Worm (Caenorhabditis elegans) whole organism, early embryonic: ENCODE measurements around the gene rpt-4.

ENCODE experiments used
- B0310.2 ChIP-seq: sonication (generic microtip); optimal IDR thresholded peaks from 2 replicates; lab custom pipeline; 2016; ENCODE audit warnings: mild to moderate bottlenecking, missing genetic modification characterization, missing compliant biosample characterization
- F13C5.2 ChIP-seq: sonication (generic microtip); optimal IDR thresholded peaks from 2 replicates; lab custom pipeline; 2017; ENCODE audit warnings: mild to moderate bottlenecking, missing genetic modification characterization, inconsistent platforms, missing compliant biosample characterization
- aly-1 ChIP-seq: sonication (generic microtip); optimal IDR thresholded peaks from 2 replicates; lab custom pipeline; 2016; ENCODE audit warnings: missing genetic modification characterization, missing compliant biosample characterization
- ama-1 ChIP-seq: fragments of 150-350 bp; optimal IDR thresholded peaks from 2 replicates; lab custom pipeline; 2014
- ceh-13 ChIP-seq: fragments of 200-800 bp; sonication (Bioruptor generic); optimal IDR thresholded peaks from 2 replicates; lab custom pipeline; 2018; ENCODE audit warnings: mild to moderate bottlenecking, missing genetic modification characterization, missing compliant biosample characterization
- ceh-36 ChIP-seq: sonication (generic microtip); optimal IDR thresholded peaks from 2 replicates; lab custom pipeline; 2016; ENCODE audit warnings: missing genetic modification characterization, inconsistent platforms, missing compliant biosample characterization
- ets-7 ChIP-seq: sonication (generic microtip); optimal IDR thresholded peaks from 2 replicates; lab custom pipeline; 2016; ENCODE audit warnings: missing genotype, missing genetic modification characterization, missing compliant biosample characterization
- flt-1 ChIP-seq: fragments of 200-800 bp; sonication (Bioruptor generic); IDR thresholded peaks from 2 replicates; pipeline ENCODE4 v1.3.6; 2022; ENCODE audit warnings: missing genetic modification characterization, missing compliant biosample characterization
- hmbx-1 ChIP-seq: sonication (generic microtip); optimal IDR thresholded peaks from 2 replicates; lab custom pipeline; 2016; ENCODE audit warnings: mild to moderate bottlenecking, missing genetic modification characterization, missing compliant biosample characterization
- hmg-4 ChIP-seq: fragments of 200-800 bp; sonication (Bioruptor generic); optimal IDR thresholded peaks from 2 replicates; lab custom pipeline; 2018; ENCODE audit warnings: mild to moderate bottlenecking, missing genetic modification characterization, missing compliant biosample characterization
- hnd-1 ChIP-seq: sonication (generic microtip); optimal IDR thresholded peaks from 2 replicates; lab custom pipeline; 2016; ENCODE audit warnings: missing genetic modification characterization, missing compliant biosample characterization
- pes-1 ChIP-seq: fragments of 200-800 bp; sonication (Bioruptor generic); IDR thresholded peaks from 2 replicates; pipeline ENCODE4 v1.3.6; 2022; ENCODE audit warnings: missing genetic modification reagents, missing genetic modification characterization, missing compliant biosample characterization
- scrt-1 ChIP-seq: fragments of 200-800 bp; sonication (Bioruptor generic); IDR thresholded peaks from 2 replicates; pipeline ENCODE4 v1.3.6; 2022; ENCODE audit warnings: missing genetic modification characterization, missing compliant biosample characterization
- sea-1 ChIP-seq: fragments of 200-800 bp; sonication (Bioruptor generic); conservative IDR thresholded peaks from 2 replicates; pipeline ENCODE4 v1.3.6; 2022; ENCODE audit warnings: missing genetic modification characterization, missing compliant biosample characterization
- tbx-11 ChIP-seq: fragments of 200-800 bp; sonication (Bioruptor generic); IDR thresholded peaks from 2 replicates; pipeline ENCODE4 v1.3.6; 2022; ENCODE audit warnings: missing genetic modification characterization, missing compliant biosample characterization
- tbx-37 ChIP-seq: fragments of 200-800 bp; sonication (Bioruptor generic); conservative IDR thresholded peaks from 2 replicates; pipeline ENCODE4 v1.3.6; 2022; ENCODE audit warnings: missing genetic modification reagents, missing genetic modification characterization, missing compliant biosample characterization
- tra-4 ChIP-seq: sonication (generic microtip); optimal IDR thresholded peaks from 2 replicates; lab custom pipeline; 2017; ENCODE audit warnings: missing genetic modification characterization, missing compliant biosample characterization

The rpt-4 gene

ce11 chrII:44740-45139, 1.3 kb downstream of the rpt-4 start, which contains the start of gene rpoa-49:
Gene rpoa-49 (plus strand): TSS chrII:45040.
- no peak for TF ChIP-seq hnd-1
- TF ChIP-seq scrt-1: no peak
- TF ChIP-seq hmbx-1 (tag; lab: Kevin White, UChicago): no peak
- TF ChIP-seq pes-1 (GFP tag; lab: Robert Waterston, UW): no peak
- no peak for TF ChIP-seq tbx-37 (GFP tag; lab: Robert Waterston, UW)
- TF ChIP-seq ceh-36: no peak
- no peak for TF ChIP-seq tbx-11 (GFP tag; lab: Robert Waterston, UW)
- no peak for TF ChIP-seq ets-7 (tag; lab: Kevin White, UChicago)

DNA sequence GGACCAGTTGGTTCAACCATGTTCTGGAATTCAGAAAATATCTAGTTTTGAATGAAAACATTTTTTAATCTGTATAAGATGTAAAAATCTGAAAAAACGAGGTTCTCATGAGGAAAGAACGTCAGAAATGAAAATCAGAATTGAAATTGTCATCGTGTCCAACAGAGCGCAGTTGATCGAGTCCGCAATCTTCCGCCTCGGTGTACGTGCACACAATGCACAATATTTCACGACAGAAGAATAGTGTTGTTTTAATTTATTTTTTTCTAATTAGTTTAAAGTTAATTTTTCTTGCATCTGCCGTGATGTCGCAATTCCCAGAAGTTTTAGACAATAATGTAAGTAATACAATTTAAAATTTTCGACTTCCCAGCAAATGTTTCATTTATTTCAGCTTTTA, 2.4 kb downstream of the rpt-4 start, which contains the start of gene nfyc-1:
Gene nfyc-1 (plus strand): TSS at position 268 of the 400 bp plus-strand sequence.
- peak; percentile 54 for TF ChIP-seq F13C5.2 (tag; lab: Kevin White, UChicago)
- no peak for TF ChIP-seq sea-1

DNA sequence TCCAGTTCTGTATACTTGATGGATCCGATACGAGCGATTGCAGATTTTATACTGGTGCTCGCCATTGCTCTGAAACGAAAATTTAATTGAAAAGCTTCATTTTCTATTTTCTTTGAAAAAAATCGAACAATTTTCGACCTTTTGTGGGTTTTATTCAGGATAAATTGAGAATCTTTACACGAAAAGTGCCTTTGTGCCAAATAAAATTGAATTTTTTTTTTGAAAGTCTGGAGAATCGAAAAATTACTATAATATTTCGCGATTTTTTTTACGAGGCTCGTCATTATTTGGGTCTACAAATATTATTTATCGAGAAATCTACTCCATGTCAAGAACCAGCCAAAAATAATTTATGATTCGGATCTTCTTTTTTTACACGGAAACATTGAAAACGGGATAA, 4.1 kb downstream of the rpt-4 start, which contains the start of gene F23F1.10:
Gene F23F1.10 (minus strand): TSS at position 69 of the 400 bp plus-strand sequence.
- TF ChIP-seq aly-1 (tag; lab: Kevin White, UChicago): no peak
- no peak for TF ChIP-seq hnd-1
- no peak for TF ChIP-seq ceh-36

- no peak for TF ChIP-seq ceh-13 (GFP tag; lab: Kevin White, UChicago)
- no peak for TF ChIP-seq tra-4 (tag; lab: Kevin White, UChicago)
- no peak for TF ChIP-seq ets-7 (tag; lab: Kevin White, UChicago)
- no peak for TF ChIP-seq ceh-36
- no peak for TF ChIP-seq aly-1 (tag; lab: Kevin White, UChicago)
- no peak for TF ChIP-seq tbx-11 (GFP tag; lab: Robert Waterston, UW)
- TF ChIP-seq B0310.2 (tag; lab: Kevin White, UChicago): no peak
- TF ChIP-seq sea-1: no peak
- no peak for TF ChIP-seq F13C5.2 (tag; lab: Kevin White, UChicago)
- TF ChIP-seq scrt-1: no peak
- TF ChIP-seq hmg-4 (GFP tag; lab: Kevin White, UChicago): no peak
- TF ChIP-seq flt-1: no peak
- TF ChIP-seq ama-1 (lab: Kevin White, UChicago): no peak
- TF ChIP-seq pes-1 (GFP tag; lab: Robert Waterston, UW): no peak
- no peak for TF ChIP-seq hmbx-1 (tag; lab: Kevin White, UChicago)
- TF ChIP-seq hnd-1: no peak
- TF ChIP-seq tbx-37 (GFP tag; lab: Robert Waterston, UW): no peak
Measured at ce11 chrII:39437-39836, 6.6 kb downstream of the rpt-4 start, which contains the start of gene spp-24. Gene spp-24 (minus strand): TSS chrII:39537.

DNA sequence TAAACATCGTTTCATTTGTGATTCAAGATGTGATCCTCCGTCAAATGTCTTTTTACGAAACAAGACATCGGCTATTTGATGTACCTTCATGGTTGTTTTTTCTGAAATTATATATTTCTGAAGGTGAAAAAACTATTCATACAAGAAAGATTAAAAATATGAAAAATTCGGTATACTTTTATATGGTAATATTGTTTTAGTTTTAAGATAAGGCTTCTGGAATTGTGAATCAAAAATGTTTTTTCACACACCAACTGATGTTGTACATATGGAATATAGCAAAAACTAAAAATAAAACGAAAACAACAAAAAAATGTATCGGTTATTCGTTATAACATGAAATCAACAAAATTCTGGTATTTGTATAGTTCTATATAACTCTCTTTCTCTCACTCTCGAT, 8.8 kb downstream of the rpt-4 start, which contains the start of gene F23F1.6:
Gene F23F1.6 (minus strand): TSS at position 101 of the 400 bp plus-strand sequence.
- TF ChIP-seq hmg-4 (GFP tag; lab: Kevin White, UChicago) (no peak), sea-1 (no peak), tbx-11 (GFP tag; lab: Robert Waterston, UW) (no peak), pes-1 (GFP tag; lab: Robert Waterston, UW) (no peak), tbx-37 (GFP tag; lab: Robert Waterston, UW) (no peak), B0310.2 (tag; lab: Kevin White, UChicago) (no peak), aly-1 (tag; lab: Kevin White, UChicago) (no peak), ceh-13 (GFP tag; lab: Kevin White, UChicago) (no peak), hmbx-1 (tag; lab: Kevin White, UChicago) (no peak), ceh-36 (no peak), flt-1 (no peak), F13C5.2 (tag; lab: Kevin White, UChicago) (no peak), ama-1 (lab: Kevin White, UChicago) (no peak), hnd-1 (no peak), tra-4 (tag; lab: Kevin White, UChicago) (no peak)

ce11 chrII:33904-34303, 12.1 kb downstream of the rpt-4 start, which contains the start of gene F23F1.2:
Gene F23F1.2 (plus strand): TSS chrII:34204.
- TF ChIP-seq tbx-37 (GFP tag; lab: Robert Waterston, UW): no peak
- TF ChIP-seq hmbx-1 (tag; lab: Kevin White, UChicago): no peak
- TF ChIP-seq F13C5.2 (tag; lab: Kevin White, UChicago): no peak
- no peak for TF ChIP-seq ets-7 (tag; lab: Kevin White, UChicago)
- TF ChIP-seq tra-4 (tag; lab: Kevin White, UChicago): no peak
- no peak for TF ChIP-seq sea-1
- TF ChIP-seq hnd-1: no peak
- TF ChIP-seq ceh-36: no peak
- TF ChIP-seq ceh-13 (GFP tag; lab: Kevin White, UChicago): no peak
- no peak for TF ChIP-seq aly-1 (tag; lab: Kevin White, UChicago)
- no peak for TF ChIP-seq B0310.2 (tag; lab: Kevin White, UChicago)
- TF ChIP-seq hmg-4 (GFP tag; lab: Kevin White, UChicago): no peak

DNA sequence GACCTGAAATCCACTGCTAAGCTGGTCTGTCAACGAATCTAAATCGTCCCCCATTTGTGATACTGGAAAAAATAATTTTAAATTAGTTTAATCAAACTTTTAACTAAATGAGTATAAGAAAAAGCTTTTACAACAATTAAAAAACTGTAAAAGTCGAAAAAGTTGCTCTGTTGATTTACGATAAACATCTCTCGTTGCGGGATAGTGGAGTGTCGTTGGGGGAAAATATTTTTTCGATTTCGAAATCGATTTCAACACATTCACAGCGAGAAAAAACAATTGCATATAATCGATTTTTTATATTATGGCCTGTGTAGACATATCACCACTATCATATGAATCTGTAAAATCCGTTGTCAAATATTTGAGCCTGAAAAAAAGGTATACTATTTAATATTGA, 14.5 kb downstream of the rpt-4 start, which contains the start of the genes F23F1.5 and fbxc-54:
Gene F23F1.5 (minus strand): TSS at position 64 of the 400 bp plus-strand sequence.
Gene fbxc-54 (plus strand): TSS at position 199 of the 400 bp plus-strand sequence.
- TF ChIP-seq F13C5.2 (tag; lab: Kevin White, UChicago) (no peak), tbx-37 (GFP tag; lab: Robert Waterston, UW) (no peak), scrt-1 (no peak)

- no peak for TF ChIP-seq tbx-37 (GFP tag; lab: Robert Waterston, UW)
- no peak for TF ChIP-seq hmbx-1 (tag; lab: Kevin White, UChicago)
- no peak for TF ChIP-seq pes-1 (GFP tag; lab: Robert Waterston, UW)
- no peak for TF ChIP-seq ets-7 (tag; lab: Kevin White, UChicago)
- TF ChIP-seq aly-1 (tag; lab: Kevin White, UChicago): no peak
- TF ChIP-seq B0310.2 (tag; lab: Kevin White, UChicago): no peak
- no peak for TF ChIP-seq F13C5.2 (tag; lab: Kevin White, UChicago)
- TF ChIP-seq tra-4 (tag; lab: Kevin White, UChicago): no peak
- no peak for TF ChIP-seq hnd-1
- TF ChIP-seq tbx-11 (GFP tag; lab: Robert Waterston, UW): no peak
- TF ChIP-seq sea-1: no peak
- TF ChIP-seq scrt-1: no peak
- TF ChIP-seq ceh-36: no peak
- no peak for TF ChIP-seq ceh-13 (GFP tag; lab: Kevin White, UChicago)
- TF ChIP-seq hmg-4 (GFP tag; lab: Kevin White, UChicago): no peak
- TF ChIP-seq flt-1: no peak
- TF ChIP-seq ama-1 (lab: Kevin White, UChicago): no peak
Measured at ce11 chrII:29578-29977, 16.4 kb downstream of the rpt-4 start.
